Worm (Caenorhabditis elegans) whole organism, mixed stage, embryonic: Measurements from ENCODE around the gene rpi-1.

Experiments
- M03D4.4 ChIP-seq: sonication (generic microtip); optimal IDR thresholded peaks from 2 replicates; lab custom pipeline; 2017; ENCODE audit warnings: mild to moderate bottlenecking, missing genetic modification characterization, missing compliant biosample characterization
- bed-3 ChIP-seq: fragments of 200-800 bp; sonication (Bioruptor generic); optimal IDR thresholded peaks from 3 replicates; lab custom pipeline; 2018; ENCODE audit warnings: mild to moderate bottlenecking, missing genetic modification characterization, moderate library complexity, missing compliant biosample characterization
- ceh-39 ChIP-seq: fragments of 150-350 bp; optimal IDR thresholded peaks from 2 replicates; lab custom pipeline; 2014; ENCODE audit warnings: missing biosample characterization, missing genetic modification characterization
- ceh-43 ChIP-seq: fragments of 200-800 bp; sonication (Bioruptor generic); optimal IDR thresholded peaks from 2 replicates; lab custom pipeline; 2018; ENCODE audit warnings: mild to moderate bottlenecking, missing genetic modification characterization, moderate library complexity, missing compliant biosample characterization
- ceh-83 ChIP-seq: fragments of 200-800 bp; sonication (Bioruptor generic); optimal IDR thresholded peaks from 2 replicates; lab custom pipeline; 2018; ENCODE audit warnings: mild to moderate bottlenecking, missing genetic modification characterization, missing compliant biosample characterization
- ces-1 ChIP-seq: fragments of 150-350 bp; optimal IDR thresholded peaks from 2 replicates; lab custom pipeline; 2014; ENCODE audit warnings: missing biosample characterization, missing genetic modification reagents, missing genetic modification characterization
- drap-1 ChIP-seq: fragments of 200-800 bp; sonication (Bioruptor generic); optimal IDR thresholded peaks from 3 replicates; lab custom pipeline; 2018; ENCODE audit warnings: mild to moderate bottlenecking, missing genetic modification characterization, missing compliant biosample characterization
- elt-3 ChIP-seq: fragments of 150-350 bp; optimal IDR thresholded peaks from 2 replicates; lab custom pipeline; 2014; ENCODE audit warnings: missing biosample characterization, missing genetic modification characterization
- flh-1 ChIP-seq: fragments of 200-800 bp; sonication (Bioruptor generic); optimal IDR thresholded peaks from 2 replicates; lab custom pipeline; 2018; ENCODE audit warnings: mild to moderate bottlenecking, missing genetic modification characterization, moderate library complexity, missing compliant biosample characterization
- hlh-1 ChIP-seq: fragments of 150-350 bp; optimal IDR thresholded peaks from 2 replicates; lab custom pipeline; 2014; ENCODE audit warnings: missing biosample characterization, missing genetic modification reagents, missing genetic modification characterization
- lin-13 ChIP-seq: fragments of 150-350 bp; optimal IDR thresholded peaks from 2 replicates; lab custom pipeline; 2014; ENCODE audit warnings: missing biosample characterization, missing genetic modification characterization
- lin-32 ChIP-seq: fragments of 200-800 bp; sonication (Bioruptor generic); optimal IDR thresholded peaks from 2 replicates; lab custom pipeline; 2018; ENCODE audit warnings: mild to moderate bottlenecking, missing genetic modification characterization, missing compliant biosample characterization
- lsy-2 ChIP-seq: fragments of 150-350 bp; optimal IDR thresholded peaks from 2 replicates; lab custom pipeline; 2014; ENCODE audit warnings: missing biosample characterization, missing genetic modification characterization
- mab-5 ChIP-seq: fragments of 150-350 bp; optimal IDR thresholded peaks from 2 replicates; lab custom pipeline; 2014; ENCODE audit warnings: missing biosample characterization, missing genetic modification characterization
- mep-1 ChIP-seq: fragments of 150-350 bp; optimal IDR thresholded peaks from 2 replicates; lab custom pipeline; 2017; ENCODE audit warnings: missing biosample characterization, missing genetic modification reagents, missing genetic modification characterization, inconsistent platforms
- mls-2 ChIP-seq: sonication (generic microtip); optimal IDR thresholded peaks from 2 replicates; lab custom pipeline; 2016; ENCODE audit warnings: mild to moderate bottlenecking, missing genetic modification characterization, moderate library complexity, missing compliant biosample characterization
- nhr-237 ChIP-seq: fragments of 150-350 bp; optimal IDR thresholded peaks from 2 replicates; lab custom pipeline; 2014; ENCODE audit warnings: missing biosample characterization, missing genetic modification characterization
- nhr-28 ChIP-seq: fragments of 150-350 bp; optimal IDR thresholded peaks from 2 replicates; lab custom pipeline; 2014; ENCODE audit warnings: missing biosample characterization, missing genetic modification characterization
- pha-4 ChIP-seq: fragments of 150-350 bp; optimal IDR thresholded peaks from 2 replicates; lab custom pipeline; 2018; ENCODE audit warnings: missing biosample characterization, missing genetic modification reagents, missing genetic modification characterization
- sem-2 ChIP-seq: fragments of 200-800 bp; sonication (Bioruptor generic); optimal IDR thresholded peaks from 2 replicates; lab custom pipeline; 2018; ENCODE audit warnings: mild to moderate bottlenecking, missing genetic modification characterization, missing compliant biosample characterization
- unc-120 ChIP-seq: sonication (generic microtip); optimal IDR thresholded peaks from 2 replicates; lab custom pipeline; 2017; ENCODE audit warnings: missing genetic modification characterization, missing compliant biosample characterization; ENCODE audit not compliant: poor library complexity, severe bottlenecking
- unc-39 ChIP-seq: fragments of 150-350 bp; optimal IDR thresholded peaks from 2 replicates; lab custom pipeline; 2014; ENCODE audit warnings: missing biosample characterization, missing genetic modification characterization
- unc-62 ChIP-seq: fragments of 150-350 bp; optimal IDR thresholded peaks from 2 replicates; lab custom pipeline; 2014; ENCODE audit warnings: missing biosample characterization, missing genetic modification reagents, missing genetic modification characterization

Gene rpi-1

DNA sequence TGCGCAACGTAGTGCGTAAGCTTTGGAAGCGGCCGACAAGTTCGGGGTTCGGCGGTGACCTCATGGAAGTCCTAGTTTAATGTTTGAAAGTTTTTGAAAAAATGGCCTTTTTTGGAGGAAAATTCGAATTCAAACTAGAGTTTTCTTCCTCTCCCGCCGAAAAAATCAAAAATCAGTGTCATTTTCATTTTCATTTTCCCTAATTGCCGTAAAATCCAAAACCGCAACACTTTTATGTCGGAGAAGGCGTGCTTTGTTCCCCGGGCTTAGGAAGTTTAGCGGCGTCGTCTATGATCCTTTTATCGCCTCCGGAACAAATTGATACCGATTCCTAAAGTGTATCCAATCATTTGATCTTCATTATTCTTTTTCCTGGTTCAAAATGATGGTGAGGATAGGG, 37.3 kb downstream of the rpi-1 start, which contains the start of gene mltn-5:
Gene mltn-5, plus strand, starts transcription at position 301 of the 400 bp plus-strand sequence.
- TF ChIP-seq lin-32 (GFP tag; lab: Kevin White, UChicago) (no peak), nhr-237 (tag; lab: Kevin White, UChicago) (no peak), ceh-39 (tag; lab: Kevin White, UChicago) (no peak), lsy-2 (tag; lab: Kevin White, UChicago) (no peak), ceh-43 (GFP tag; lab: Kevin White, UChicago) (no peak), flh-1 (GFP tag; lab: Kevin White, UChicago) (no peak), hlh-1 (no peak), sem-2 (GFP tag; lab: Kevin White, UChicago) (no peak), nhr-28 (no peak)
- TF ChIP-seq, all 35 proteins: peak for 0

DNA sequence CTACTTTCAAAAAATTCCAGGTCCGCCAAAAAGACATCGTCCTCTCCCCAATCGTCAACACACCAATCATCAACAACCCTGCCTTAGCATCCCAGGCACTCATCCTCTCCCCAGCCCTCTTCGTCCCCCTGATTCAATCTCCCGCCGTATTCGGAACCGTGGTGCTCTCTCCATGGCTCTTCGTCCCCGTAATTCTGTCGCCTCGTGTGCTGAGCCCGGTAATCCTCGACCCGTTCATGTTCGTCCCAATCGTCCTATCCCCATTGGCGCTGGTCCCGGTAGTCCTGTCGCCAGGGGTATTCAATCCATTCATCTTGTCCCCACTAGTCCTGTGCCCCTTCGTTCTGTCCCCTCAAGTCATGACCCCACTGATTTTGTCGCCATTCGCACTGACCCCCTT, 43.1 kb downstream of the rpi-1 start:
- no peak for TF ChIP-seq mls-2
- TF ChIP-seq unc-62 (GFP tag; lab: Kevin White, UChicago), result no peak
- no peak for TF ChIP-seq drap-1 (GFP tag; lab: Kevin White, UChicago)

DNA sequence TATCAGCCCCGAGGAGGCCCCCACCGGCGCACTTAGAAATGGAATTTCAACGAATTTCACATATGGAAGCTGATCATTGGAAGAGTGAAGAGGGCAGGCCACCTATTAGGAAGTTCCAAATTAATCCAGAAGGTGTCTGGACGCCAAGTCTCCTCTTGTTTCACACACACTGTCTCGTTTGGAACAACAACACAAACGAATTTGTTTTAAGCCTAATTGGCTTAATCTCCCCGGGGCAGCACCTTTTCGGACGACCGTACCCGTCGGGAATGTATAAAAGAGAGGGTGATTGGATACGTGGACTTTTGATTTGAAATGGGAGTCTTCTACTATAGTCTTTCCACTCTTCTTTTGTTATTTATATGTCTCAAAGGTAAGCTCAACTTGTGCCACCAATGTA, 46.2 kb downstream of the rpi-1 start, which contains the start of gene mltn-3:
Gene mltn-3, plus strand, starts transcription at position 301 of the 400 bp plus-strand sequence.
- TF ChIP-seq lin-13 (tag; lab: Kevin White, UChicago), result no peak
- no peak for TF ChIP-seq unc-39 (tag; lab: Kevin White, UChicago)
- TF ChIP-seq nhr-28, result no peak
- TF ChIP-seq pha-4 (tag; lab: Kevin White, UChicago), result no peak
- no peak for TF ChIP-seq mab-5 (tag; lab: Kevin White, UChicago)
- TF ChIP-seq unc-120 (tag; lab: Kevin White, UChicago), result no peak
- no peak for TF ChIP-seq bed-3 (GFP tag; lab: Kevin White, UChicago)
- no peak for TF ChIP-seq ceh-83 (GFP tag; lab: Kevin White, UChicago)
- TF ChIP-seq ces-1, result no peak
- no peak for TF ChIP-seq nhr-237 (tag; lab: Kevin White, UChicago)
- no peak for TF ChIP-seq flh-1 (GFP tag; lab: Kevin White, UChicago)
- no peak for TF ChIP-seq elt-3 (tag; lab: Kevin White, UChicago)
- TF ChIP-seq mep-1 (tag; lab: Kevin White, UChicago), result no peak
- no peak for TF ChIP-seq M03D4.4 (tag; lab: Kevin White, UChicago)
